Fruit fly (Drosophila melanogaster) whole organism, embryonic: ENCODE data around the gene Rab30.

ENCODE experiments used
- Aef1 ChIP-seq: fragments of 200-800 bp; sonication (Bioruptor generic); IDR thresholded peaks from 3 replicates; pipeline ENCODE4 v1.3.6; 2022; ENCODE audit warnings: missing biosample characterization, missing genetic modification characterization
- Atf3 ChIP-seq: fragments of 200-800 bp; sonication (Bioruptor generic); optimal IDR thresholded peaks from 3 replicates; lab custom pipeline; 2016; ENCODE audit warnings: missing biosample characterization, missing genetic modification characterization
- Awh ChIP-seq: fragments of 200-800 bp; sonication (Bioruptor generic); IDR thresholded peaks from 2 replicates; pipeline ENCODE4, ENCODE4 v1.3.6; 2022; ENCODE audit warnings: missing biosample characterization, missing genetic modification characterization
- Bgb ChIP-seq: fragments of 200-800 bp; sonication (Bioruptor generic); IDR thresholded peaks from 2 replicates; pipeline ENCODE4 v1.3.6; 2022; ENCODE audit warnings: missing biosample characterization, missing genetic modification characterization; ENCODE audit not compliant: partially characterized antibody
- BtbVII ChIP-seq: fragments of 200-800 bp; sonication (Bioruptor generic); optimal IDR thresholded peaks from 3 replicates; lab custom pipeline; 2017; ENCODE audit warnings: missing biosample characterization, mild to moderate bottlenecking, missing genetic modification characterization
- CG10267 ChIP-seq: fragments of 200-800 bp; sonication (Bioruptor generic); optimal IDR thresholded peaks from 2 replicates; lab custom pipeline; 2018; ENCODE audit warnings: missing biosample characterization, mild to moderate bottlenecking, missing genetic modification characterization, moderate library complexity
- CG10654 ChIP-seq: fragments of 200-800 bp; sonication (Bioruptor generic); optimal IDR thresholded peaks from 2 replicates; lab custom pipeline; 2016; ENCODE audit warnings: missing biosample characterization, missing genetic modification characterization
- CG12071 ChIP-seq: fragments of 200-800 bp; sonication (Bioruptor generic); optimal IDR thresholded peaks from 3 replicates; lab custom pipeline; 2018; ENCODE audit warnings: missing biosample characterization, mild to moderate bottlenecking, missing genetic modification characterization
- CG12155 ChIP-seq: fragments of 200-800 bp; sonication (Bioruptor generic); optimal IDR thresholded peaks from 3 replicates; lab custom pipeline; 2016; ENCODE audit warnings: missing biosample characterization, missing genetic modification characterization
- CG13123 ChIP-seq: fragments of 200-800 bp; sonication (Bioruptor generic); optimal IDR thresholded peaks from 2 replicates; lab custom pipeline; 2016; ENCODE audit warnings: missing biosample characterization, missing genetic modification characterization
- CG13287 ChIP-seq: fragments of 200-800 bp; sonication (Bioruptor generic); IDR thresholded peaks from 2 replicates; pipeline ENCODE4 v1.3.6; 2022; ENCODE audit warnings: missing biosample characterization, missing genetic modification characterization; ENCODE audit not compliant: partially characterized antibody
- CG13424 ChIP-seq: fragments of 200-800 bp; sonication (Bioruptor generic); optimal IDR thresholded peaks from 2 replicates; lab custom pipeline; 2019; ENCODE audit warnings: missing biosample characterization, mild to moderate bottlenecking, missing genetic modification characterization, moderate library complexity
- CG14710 ChIP-seq: fragments of 200-800 bp; sonication (Bioruptor generic); optimal IDR thresholded peaks from 3 replicates; lab custom pipeline; 2019; ENCODE audit warnings: missing biosample characterization, mild to moderate bottlenecking, missing genetic modification characterization, moderate library complexity
- CG15269 ChIP-seq: fragments of 200-800 bp; sonication (Bioruptor generic); optimal IDR thresholded peaks from 2 replicates; lab custom pipeline; 2018; ENCODE audit warnings: missing biosample characterization, mild to moderate bottlenecking, missing genetic modification characterization, moderate library complexity
- CG18599 ChIP-seq: fragments of 200-800 bp; sonication (Bioruptor generic); optimal IDR thresholded peaks from 3 replicates; lab custom pipeline; 2017; ENCODE audit warnings: missing biosample characterization, missing genetic modification characterization, mild to moderate bottlenecking, moderate library complexity, missing genetic modification reagents
- CG3065 ChIP-seq: fragments of 200-800 bp; sonication (Bioruptor generic); optimal IDR thresholded peaks from 2 replicates; lab custom pipeline; 2016; ENCODE audit warnings: missing biosample characterization, missing genetic modification characterization
- CG32532 ChIP-seq: fragments of 200-800 bp; sonication (Bioruptor generic); IDR thresholded peaks from 2 replicates; pipeline ENCODE4 v1.3.6; 2022; ENCODE audit warnings: missing biosample characterization, missing genetic modification characterization
- CG34224 ChIP-seq: fragments of 200-800 bp; sonication (Bioruptor generic); IDR thresholded peaks from 3 replicates; pipeline ENCODE4 v1.3.6; 2022; ENCODE audit warnings: missing biosample characterization, missing genetic modification characterization; ENCODE audit not compliant: partially characterized antibody
- CG34376 ChIP-seq: fragments of 200-800 bp; sonication (Bioruptor generic); optimal IDR thresholded peaks from 2 replicates; lab custom pipeline; 2018; ENCODE audit warnings: missing biosample characterization, mild to moderate bottlenecking, missing genetic modification characterization
- CG4360 ChIP-seq: fragments of 200-800 bp; sonication (Bioruptor generic); IDR thresholded peaks from 2 replicates; pipeline ENCODE4 v1.3.6; 2022; ENCODE audit warnings: missing biosample characterization, missing genetic modification characterization
- CG4854 ChIP-seq: fragments of 200-800 bp; sonication (Bioruptor generic); optimal IDR thresholded peaks from 2 replicates; lab custom pipeline; 2016; ENCODE audit warnings: missing biosample characterization, missing genetic modification characterization, inconsistent platforms
- CG6813 ChIP-seq: fragments of 200-800 bp; sonication (Bioruptor generic); optimal IDR thresholded peaks from 2 replicates; lab custom pipeline; 2017; ENCODE audit warnings: missing biosample characterization, missing genetic modification characterization, mild to moderate bottlenecking, moderate library complexity, missing genetic modification reagents
- CG7556 ChIP-seq: fragments of 200-800 bp; sonication (Bioruptor generic); optimal IDR thresholded peaks from 2 replicates; lab custom pipeline; 2017; ENCODE audit warnings: missing biosample characterization, mild to moderate bottlenecking, missing genetic modification characterization
- CG9215 ChIP-seq: fragments of 200-800 bp; sonication (Bioruptor generic); IDR thresholded peaks from 2 replicates; pipeline ENCODE4 v1.3.6; 2022; ENCODE audit warnings: missing biosample characterization, missing genetic modification characterization
- CG9437 ChIP-seq: fragments of 200-800 bp; sonication (Bioruptor generic); optimal IDR thresholded peaks from 2 replicates; lab custom pipeline; 2018; ENCODE audit warnings: missing biosample characterization, mild to moderate bottlenecking, missing genetic modification characterization
- Fer3 ChIP-seq: fragments of 200-800 bp; sonication (Bioruptor generic); optimal IDR thresholded peaks from 2 replicates; lab custom pipeline; 2018; ENCODE audit warnings: missing biosample characterization, mild to moderate bottlenecking, missing genetic modification characterization, moderate library complexity
- HLH54F ChIP-seq: fragments of 200-800 bp; sonication (Bioruptor generic); optimal IDR thresholded peaks from 3 replicates; lab custom pipeline; 2016; ENCODE audit warnings: missing biosample characterization, missing genetic modification characterization
- Hr3 ChIP-seq: fragments of 200-800 bp; sonication (Bioruptor generic); optimal IDR thresholded peaks from 3 replicates; lab custom pipeline; 2016; ENCODE audit warnings: missing biosample characterization, missing genetic modification characterization
- Hr78 ChIP-seq, 2 experiments: fragments of 200-800 bp in 1 of 2; fragments of >200 bp in 1 of 2; sonication (Bioruptor generic) in 1 of 2; optimal IDR thresholded peaks; 2 replicates each; lab custom pipeline; 2017 to 2019; ENCODE audit warnings: missing biosample characterization in 2 of 2, missing genetic modification characterization in 2 of 2, mild to moderate bottlenecking in 1 of 2, moderate library complexity in 1 of 2
- Mrtf ChIP-seq: fragments of 200-800 bp; sonication (Bioruptor generic); IDR thresholded peaks from 3 replicates; pipeline ENCODE4 v1.3.6; 2022; ENCODE audit warnings: missing biosample characterization, missing genetic modification characterization
- NC2β ChIP-seq: fragments of 200-800 bp; sonication (Bioruptor generic); optimal IDR thresholded peaks from 2 replicates; lab custom pipeline; 2016; ENCODE audit warnings: missing biosample characterization, missing genetic modification characterization
- Pdp1 ChIP-seq, 2 experiments: fragments of 200-800 bp; sonication (Bioruptor generic); optimal IDR thresholded peaks; 3 replicates each; lab custom pipeline; 2016; ENCODE audit warnings: missing biosample characterization in 2 of 2, missing genetic modification characterization in 2 of 2, mild to moderate bottlenecking in 1 of 2, moderate library complexity in 1 of 2
- YL-1 ChIP-seq: fragments of 200-800 bp; sonication (Bioruptor generic); optimal IDR thresholded peaks from 3 replicates; lab custom pipeline; 2017; ENCODE audit warnings: missing biosample characterization, mild to moderate bottlenecking, missing genetic modification characterization
- ato ChIP-seq: fragments of 200-800 bp; sonication (Bioruptor generic); IDR thresholded peaks from 2 replicates; pipeline ENCODE4 v1.3.6; 2022; ENCODE audit warnings: missing biosample characterization, missing genetic modification characterization; ENCODE audit not compliant: partially characterized antibody
- bowl ChIP-seq: fragments of 200-800 bp; sonication (Bioruptor generic); IDR thresholded peaks from 2 replicates; pipeline ENCODE4 v1.3.6; 2022; ENCODE audit warnings: missing biosample characterization, missing genetic modification characterization
- chm ChIP-seq: fragments of 200-800 bp; sonication (Bioruptor generic); IDR thresholded peaks from 2 replicates; pipeline ENCODE4 v1.3.6; 2022; ENCODE audit warnings: missing biosample characterization, missing genetic modification characterization
- crc ChIP-seq: fragments of 200-800 bp; sonication (Bioruptor generic); optimal IDR thresholded peaks from 2 replicates; lab custom pipeline; 2016; ENCODE audit warnings: missing biosample characterization, missing genetic modification characterization
- disco-r ChIP-seq: fragments of 200-800 bp; sonication (Bioruptor generic); optimal IDR thresholded peaks from 2 replicates; lab custom pipeline; 2016; ENCODE audit warnings: missing biosample characterization, missing genetic modification characterization
- dmrt11E ChIP-seq: fragments of 200-800 bp; sonication (Bioruptor generic); optimal IDR thresholded peaks from 3 replicates; lab custom pipeline; 2018; ENCODE audit warnings: missing biosample characterization, mild to moderate bottlenecking, missing genetic modification characterization, moderate library complexity
- gce ChIP-seq: fragments of 200-800 bp; sonication (Bioruptor generic); IDR thresholded peaks from 3 replicates; pipeline ENCODE4 v1.3.6; 2022; ENCODE audit warnings: missing biosample characterization, missing genetic modification characterization
- gfzf ChIP-seq: fragments of 200-800 bp; sonication (Bioruptor generic); optimal IDR thresholded peaks from 2 replicates; lab custom pipeline; 2016; ENCODE audit warnings: missing biosample characterization, mild to moderate bottlenecking, missing genetic modification characterization, moderate library complexity
- h ChIP-seq: fragments of >200 bp; optimal IDR thresholded peaks from 2 replicates; lab custom pipeline; 2017
- ham ChIP-seq: fragments of 200-800 bp; sonication (Bioruptor generic); IDR thresholded peaks from 2 replicates; pipeline ENCODE4 v1.3.6; 2022; ENCODE audit warnings: missing biosample characterization, missing genetic modification characterization
- knrl ChIP-seq: fragments of 200-800 bp; sonication (Bioruptor generic); IDR thresholded peaks from 3 replicates; pipeline ENCODE4 v1.3.6; 2022; ENCODE audit warnings: missing biosample characterization, missing genetic modification characterization; ENCODE audit not compliant: partially characterized antibody
- lmd ChIP-seq: fragments of 200-800 bp; sonication (Bioruptor generic); IDR thresholded peaks from 2 replicates; pipeline ENCODE4 v1.3.6; 2022; ENCODE audit warnings: missing biosample characterization, missing genetic modification characterization
- nerfin-2 ChIP-seq: fragments of 200-800 bp; sonication (Bioruptor generic); IDR thresholded peaks from 2 replicates; pipeline ENCODE4 v1.3.6; 2022; ENCODE audit warnings: missing biosample characterization, missing genetic modification characterization; ENCODE audit not compliant: partially characterized antibody
- pb ChIP-seq: fragments of 200-800 bp; sonication (Bioruptor generic); optimal IDR thresholded peaks from 3 replicates; lab custom pipeline; 2016; ENCODE audit warnings: missing biosample characterization, missing genetic modification characterization
- pzg ChIP-seq: fragments of 200-800 bp; sonication (Bioruptor generic); optimal IDR thresholded peaks from 3 replicates; lab custom pipeline; 2018; ENCODE audit warnings: missing biosample characterization, mild to moderate bottlenecking, missing genetic modification characterization, moderate library complexity
- shn ChIP-seq: fragments of 200-800 bp; sonication (Bioruptor generic); optimal IDR thresholded peaks from 3 replicates; lab custom pipeline; 2016; ENCODE audit warnings: missing biosample characterization, missing genetic modification characterization
- sim ChIP-seq: fragments of 200-800 bp; sonication (Bioruptor generic); IDR thresholded peaks from 2 replicates; pipeline ENCODE4 v1.3.6; 2022; ENCODE audit warnings: missing biosample characterization, missing genetic modification characterization
- tll ChIP-seq, 2 experiments: fragments of 200-800 bp in 1 of 2; fragments of >200 bp in 1 of 2; sonication (Bioruptor generic) in 1 of 2; optimal IDR thresholded peaks; 2 replicates each; lab custom pipeline; 2017 to 2019; ENCODE audit warnings: missing biosample characterization in 2 of 2, missing genetic modification characterization in 2 of 2, mild to moderate bottlenecking in 1 of 2, moderate library complexity in 1 of 2

The Rab30 gene

dm6 chr2L:7073011-7073410 lies 40.6 kb upstream of the Rab30 start (continued):
- TF ChIP-seq Pdp1 (GFP tag; optimal IDR thresholded peaks at IDR 0.05; lab: Kevin White, UChicago), result peak; percentile 24 to 33
- TF ChIP-seq shn (GFP tag; lab: Kevin White, UChicago), result no peak
- TF ChIP-seq CG10654 (GFP tag; lab: Kevin White, UChicago), result no peak
- peak; percentile 35; the same call in 1 of the 2 replicates for TF ChIP-seq CG32532
- TF ChIP-seq Hr78 (GFP tag; optimal IDR thresholded peaks at IDR 0.05; lab: Kevin White, UChicago), result no peak
- TF ChIP-seq knrl (GFP tag; lab: Robert Waterston, UW), result no peak
- no peak for TF ChIP-seq chm (GFP tag; lab: Robert Waterston, UW)
- TF ChIP-seq Atf3, result no peak
- peak; percentile 29 for TF ChIP-seq CG15269
- no peak for TF ChIP-seq CG9437 (GFP tag; lab: Kevin White, UChicago)
- no peak for TF ChIP-seq Aef1 (GFP tag; lab: Robert Waterston, UW)
- no peak for TF ChIP-seq CG12155 (GFP tag; lab: Kevin White, UChicago)
- no peak for TF ChIP-seq Fer3 (tag; lab: Kevin White, UChicago)
- TF ChIP-seq sim (GFP tag; lab: Robert Waterston, UW), result no peak
- TF ChIP-seq CG13424 (tag; lab: Kevin White, UChicago), result peak; percentile 7
- TF ChIP-seq lmd (GFP tag; lab: Robert Waterston, UW), result peak; percentile 36; the same call in 1 of the 2 replicates
- TF ChIP-seq pb (GFP tag; lab: Kevin White, UChicago), result no peak
- TF ChIP-seq h (lab: Kevin White, UChicago), result no peak
- no peak for TF ChIP-seq gce (GFP tag; lab: Robert Waterston, UW)
- no peak for TF ChIP-seq gfzf (GFP tag; lab: Kevin White, UChicago)
- peak; percentile 45 for TF ChIP-seq dmrt11E (tag; lab: Kevin White, UChicago)
- no peak for TF ChIP-seq Mrtf (GFP tag; lab: Robert Waterston, UW)
- no peak for TF ChIP-seq crc (GFP tag; lab: Kevin White, UChicago)
- TF ChIP-seq ham (GFP tag; lab: Robert Waterston, UW), result no peak
- peak; percentile 10 for TF ChIP-seq CG10267
- no peak for TF ChIP-seq CG9215
- no peak for TF ChIP-seq pzg (GFP tag; lab: Kevin White, UChicago)
- TF ChIP-seq CG13123 (GFP tag; lab: Kevin White, UChicago), result no peak
- TF ChIP-seq YL-1 (GFP tag; lab: Kevin White, UChicago), result no peak
- no peak for TF ChIP-seq CG4854 (GFP tag; lab: Kevin White, UChicago)
- TF ChIP-seq CG34376, result no peak
- peak; percentile 40; the same call in 1 of the 2 replicates for TF ChIP-seq Awh (GFP tag; lab: Robert Waterston, UW)
- TF ChIP-seq bowl (GFP tag; lab: Robert Waterston, UW), result no peak
- TF ChIP-seq ato (GFP tag; lab: Robert Waterston, UW), result no peak
- TF ChIP-seq CG14710 (tag; lab: Kevin White, UChicago), result peak; percentile 34
- TF ChIP-seq Bgb, result no peak
- no peak for TF ChIP-seq CG12071 (GFP tag; lab: Kevin White, UChicago)
- TF ChIP-seq nerfin-2 (GFP tag; lab: Robert Waterston, UW), result no peak
- TF ChIP-seq CG18599 (GFP tag; lab: Kevin White, UChicago), result peak; percentile 24
- TF ChIP-seq disco-r (GFP tag; lab: Kevin White, UChicago), result no peak
- no peak for TF ChIP-seq NC2β (GFP tag; lab: Kevin White, UChicago)
- no peak for TF ChIP-seq CG6813 (GFP tag; lab: Kevin White, UChicago)
- TF ChIP-seq HLH54F (GFP tag; lab: Kevin White, UChicago), result no peak
- no peak for TF ChIP-seq CG3065
- no peak for TF ChIP-seq CG4360 (GFP tag; lab: Robert Waterston, UW)
- TF ChIP-seq CG13287 (GFP tag; lab: Robert Waterston, UW), result no peak
- TF ChIP-seq CG7556 (GFP tag; lab: Kevin White, UChicago), result no peak
- TF ChIP-seq tll (GFP tag; optimal IDR thresholded peaks at IDR 0.05; lab: Kevin White, UChicago), result no peak
- no peak for TF ChIP-seq BtbVII (GFP tag; lab: Kevin White, UChicago)
- no peak for TF ChIP-seq Hr3
- no peak for TF ChIP-seq CG34224 (GFP tag; lab: Robert Waterston, UW)
